Fruit fly (Drosophila melanogaster): ENCODE data around the gene Gr93a.

- TF ChIP-seq CG8478 (optimal IDR thresholded peaks at IDR 0.05) (no peak), psq (optimal IDR thresholded peaks at IDR 0.05) (no peak), Dll (optimal IDR thresholded peaks at IDR 0.05) (no peak), EcR (GFP tag; optimal IDR thresholded peaks at IDR 0.05) (no peak), pan (optimal IDR thresholded peaks at IDR 0.05) (no peak)
Measured at dm6 chr3R:21864484-21864883, 32.2 kb downstream of the Gr93a start.

Data from whole organism.